Worm (Caenorhabditis elegans) whole organism, young adult: Measurements from ENCODE around the gene cua-1.

Experiments used
- Y95B8A.8 ChIP-seq: fragments of 200-800 bp; sonication (Bioruptor generic); IDR thresholded peaks from 2 replicates; pipeline ENCODE4 v1.3.6; 2022; ENCODE audit warnings: missing genetic modification reagents, missing genetic modification characterization, missing compliant biosample characterization
- cebp-1 ChIP-seq, 2 experiments: fragments of 200-800 bp in 1 of 2; sonication (Bioruptor generic) in 1 of 2; sonication (generic microtip) in 1 of 2; IDR thresholded peaks in 1 of 2; optimal IDR thresholded peaks in 1 of 2; 2 replicates each; pipeline versions ENCODE4 v1.3.6 to Lab custom; 2017 to 2022; ENCODE audit warnings: missing compliant biosample characterization in 2 of 2, missing genetic modification characterization in 2 of 2, mild to moderate bottlenecking in 1 of 2, missing genetic modification reagents in 1 of 2, moderate library complexity in 1 of 2
- cebp-2 ChIP-seq: fragments of 200-800 bp; sonication (Bioruptor generic); IDR thresholded peaks from 2 replicates; pipeline ENCODE4 v1.3.6; 2022; ENCODE audit warnings: missing genetic modification characterization, missing compliant biosample characterization
- ceh-40 ChIP-seq: fragments of 200-800 bp; sonication (Bioruptor generic); IDR thresholded peaks from 2 replicates; pipeline ENCODE4 v1.3.6; 2022; ENCODE audit warnings: missing genetic modification characterization, missing compliant biosample characterization
- dpl-1 ChIP-seq: fragments of 150-350 bp; optimal IDR thresholded peaks from 2 replicates; lab custom pipeline; 2014; ENCODE audit warnings: missing biosample characterization, missing genetic modification reagents, missing genetic modification characterization
- ekl-4 ChIP-seq: fragments of 200-800 bp; sonication (Bioruptor generic); IDR thresholded peaks from 2 replicates; pipeline ENCODE4 v1.3.6; 2022; ENCODE audit warnings: missing genetic modification reagents, missing genetic modification characterization, missing compliant biosample characterization
- gei-17 ChIP-seq: fragments of 200-800 bp; sonication (Bioruptor generic); optimal IDR thresholded peaks from 2 replicates; lab custom pipeline; 2018; ENCODE audit warnings: mild to moderate bottlenecking, missing genetic modification characterization, missing compliant biosample characterization
- lsy-27 ChIP-seq: sonication (generic microtip); optimal IDR thresholded peaks from 2 replicates; lab custom pipeline; 2017; ENCODE audit warnings: missing genetic modification characterization, mild to moderate bottlenecking, missing compliant biosample characterization, antibody characterized with exemption, missing genotype, borderline replicate concordance; ENCODE audit not compliant: insufficient read depth
- nfya-2 ChIP-seq: fragments of 200-800 bp; sonication (Bioruptor generic); IDR thresholded peaks from 2 replicates; pipeline ENCODE4 v1.3.6; 2022; ENCODE audit warnings: missing genetic modification reagents, missing genetic modification characterization, missing compliant biosample characterization
- rpc-1 ChIP-seq, 2 experiments: fragments of 150-350 bp in 1 of 2; sonication (generic microtip) in 1 of 2; optimal IDR thresholded peaks; 2 replicates each; lab custom pipeline; 2014 to 2018; ENCODE audit warnings: missing biosample characterization in 1 of 2, missing genetic modification characterization in 1 of 2, missing genetic modification reagents in 1 of 2, missing genotype in 1 of 2
- sptf-2 ChIP-seq: fragments of 200-800 bp; sonication (Bioruptor generic); optimal IDR thresholded peaks from 2 replicates; lab custom pipeline; 2018; ENCODE audit warnings: mild to moderate bottlenecking, missing genetic modification characterization, missing compliant biosample characterization
- unc-130 ChIP-seq: sonication (generic microtip); optimal IDR thresholded peaks from 2 replicates; lab custom pipeline; 2016; ENCODE audit warnings: missing genetic modification reagents, missing genetic modification characterization, missing compliant biosample characterization
- ztf-18 ChIP-seq: sonication (generic microtip); optimal IDR thresholded peaks from 2 replicates; lab custom pipeline; 2016; ENCODE audit warnings: missing genotype, mild to moderate bottlenecking, missing genetic modification characterization, missing compliant biosample characterization

DNA sequence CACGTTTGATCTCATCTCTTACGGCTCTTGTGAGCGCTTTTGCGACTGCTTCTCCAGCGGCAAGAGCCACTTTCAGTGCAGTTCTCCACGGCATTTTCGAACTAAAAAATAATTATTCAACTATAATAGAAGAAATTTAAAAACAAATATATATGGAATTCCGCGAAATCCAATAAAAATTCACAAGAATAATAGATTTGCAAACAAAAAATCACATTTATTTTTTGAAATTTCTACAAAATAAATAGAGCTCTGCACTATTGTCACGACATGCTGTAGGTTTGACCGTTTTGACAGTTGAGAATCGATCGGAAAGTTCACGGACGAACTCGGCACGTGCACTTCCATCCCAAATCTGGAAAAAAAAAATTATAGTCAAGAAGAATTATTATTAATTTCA is 19.5 kb downstream of the cua-1 start, which contains the start of gene F45G2.8:
- TF ChIP-seq sptf-2 (no peak), cebp-2 (no peak), nfya-2 (GFP tag; lab: Robert Waterston, UW) (no peak), cebp-1 (GFP tag; IDR thresholded peaks at IDR 0.05; lab: Robert Waterston, UW) (no peak), cebp-1 (tag; optimal IDR thresholded peaks at IDR 0.05; lab: Kevin White, UChicago) (no peak), gei-17 (GFP tag; lab: Kevin White, UChicago) (no peak), Y95B8A.8 (GFP tag; lab: Robert Waterston, UW) (no peak), ekl-4 (GFP tag; lab: Robert Waterston, UW) (no peak), dpl-1 (GFP tag; lab: Kevin White, UChicago) (no peak), lsy-27 (tag; lab: Kevin White, UChicago) (no peak), unc-130 (GFP tag; lab: Kevin White, UChicago) (no peak), rpc-1 (optimal IDR thresholded peaks at IDR 0.05; lab: Kevin White, UChicago) (no peak), rpc-1 (tag; optimal IDR thresholded peaks at IDR 0.05; lab: Kevin White, UChicago) (no peak), ceh-40 (GFP tag; lab: Robert Waterston, UW) (no peak), ztf-18 (tag; lab: Kevin White, UChicago) (no peak)
